Worm (Caenorhabditis elegans) whole organism, young adult: Measurements from ENCODE around the gene set-20.

ENCODE experiments used
- B0261.1 ChIP-seq: sonication (generic microtip); optimal IDR thresholded peaks from 2 replicates; lab custom pipeline; 2016; ENCODE audit warnings: mild to moderate bottlenecking, missing genetic modification characterization, moderate library complexity, missing compliant biosample characterization
- F23B12.7 ChIP-seq: sonication (generic microtip); optimal IDR thresholded peaks from 2 replicates; lab custom pipeline; 2017; ENCODE audit warnings: missing genetic modification characterization, mild to moderate bottlenecking, missing compliant biosample characterization, antibody characterized with exemption, moderate library complexity; ENCODE audit not compliant: insufficient read depth
- F55B11.4 ChIP-seq: sonication (generic microtip); optimal IDR thresholded peaks from 2 replicates; lab custom pipeline; 2016; ENCODE audit warnings: missing compliant biosample characterization, missing genetic modification characterization, borderline replicate concordance; ENCODE audit not compliant: insufficient read depth
- F57A8.1 ChIP-seq: fragments of 200-800 bp; sonication (Bioruptor generic); optimal IDR thresholded peaks from 2 replicates; lab custom pipeline; 2018; ENCODE audit warnings: mild to moderate bottlenecking, missing genetic modification characterization, moderate library complexity, missing compliant biosample characterization
- K12H6.12 ChIP-seq: fragments of 200-800 bp; sonication (Bioruptor generic); optimal IDR thresholded peaks from 2 replicates; lab custom pipeline; 2018; ENCODE audit warnings: mild to moderate bottlenecking, missing genetic modification characterization, missing compliant biosample characterization
- T26A5.8 ChIP-seq: sonication (generic microtip); optimal IDR thresholded peaks from 2 replicates; lab custom pipeline; 2016; ENCODE audit warnings: missing genetic modification characterization, missing compliant biosample characterization
- Y79H2A.3 ChIP-seq: fragments of 200-800 bp; sonication (Bioruptor generic); conservative IDR thresholded peaks from 2 replicates; pipeline ENCODE4 v1.3.6; 2022; ENCODE audit warnings: missing genetic modification reagents, missing genetic modification characterization, missing compliant biosample characterization
- ZK185.1 ChIP-seq: sonication (generic microtip); optimal IDR thresholded peaks from 2 replicates; lab custom pipeline; 2016; ENCODE audit warnings: mild to moderate bottlenecking, missing genetic modification characterization, missing compliant biosample characterization; ENCODE audit not compliant: poor library complexity, severe bottlenecking
- akir-1 ChIP-seq: fragments of 200-800 bp; sonication (Bioruptor generic); optimal IDR thresholded peaks from 2 replicates; lab custom pipeline; 2018; ENCODE audit warnings: mild to moderate bottlenecking, missing genetic modification characterization, moderate library complexity, missing compliant biosample characterization
- ama-1 ChIP-seq, 3 experiments: fragments of 150-350 bp in 1 of 3; sonication (generic microtip) in 2 of 3; optimal IDR thresholded peaks; 2 replicates each; lab custom pipeline; 2014 to 2018; ENCODE audit warnings: missing biosample characterization in 2 of 3, missing genetic modification characterization in 2 of 3, missing genetic modification reagents in 2 of 3
- aptf-3 ChIP-seq: fragments of 200-800 bp; sonication (Bioruptor generic); IDR thresholded peaks from 2 replicates; pipeline ENCODE4 v1.3.6; 2022; ENCODE audit warnings: missing genetic modification characterization, missing compliant biosample characterization
- atf-7 ChIP-seq: sonication (generic microtip); optimal IDR thresholded peaks from 2 replicates; lab custom pipeline; 2017; ENCODE audit warnings: mild to moderate bottlenecking, missing genetic modification characterization, missing compliant biosample characterization
- athp-1 ChIP-seq: sonication (generic microtip); optimal IDR thresholded peaks from 2 replicates; lab custom pipeline; 2017; ENCODE audit warnings: mild to moderate bottlenecking, missing genetic modification characterization, missing compliant biosample characterization
- attf-6 ChIP-seq: fragments of 200-800 bp; sonication (Bioruptor generic); IDR thresholded peaks from 2 replicates; pipeline ENCODE4 v1.3.6; 2022; ENCODE audit warnings: missing genetic modification reagents, missing genetic modification characterization, missing compliant biosample characterization
- bed-2 ChIP-seq: fragments of 200-800 bp; sonication (Bioruptor generic); IDR thresholded peaks from 2 replicates; pipeline ENCODE4 v1.3.6; 2022; ENCODE audit warnings: missing genetic modification reagents, missing genetic modification characterization, missing compliant biosample characterization
- ceh-40 ChIP-seq: fragments of 200-800 bp; sonication (Bioruptor generic); IDR thresholded peaks from 2 replicates; pipeline ENCODE4 v1.3.6; 2022; ENCODE audit warnings: missing genetic modification characterization, missing compliant biosample characterization
- ceh-91 ChIP-seq: fragments of 200-800 bp; sonication (Bioruptor generic); IDR thresholded peaks from 2 replicates; pipeline ENCODE4 v1.3.6; 2022; ENCODE audit warnings: missing genetic modification reagents, missing genetic modification characterization, missing compliant biosample characterization
- chd-7 ChIP-seq: sonication (generic microtip); optimal IDR thresholded peaks from 2 replicates; lab custom pipeline; 2016; ENCODE audit warnings: mild to moderate bottlenecking, missing genetic modification characterization, moderate library complexity, missing compliant biosample characterization
- dpff-1 ChIP-seq: sonication (generic microtip); optimal IDR thresholded peaks from 2 replicates; lab custom pipeline; 2017; ENCODE audit warnings: mild to moderate bottlenecking, missing genetic modification characterization, missing compliant biosample characterization
- hlh-26 ChIP-seq: fragments of 200-800 bp; sonication (Bioruptor generic); conservative IDR thresholded peaks from 2 replicates; pipeline ENCODE4 v1.3.6; 2022; ENCODE audit warnings: missing genetic modification reagents, missing genetic modification characterization, missing compliant biosample characterization
- hmg-1.2 ChIP-seq: fragments of 200-800 bp; sonication (Bioruptor generic); IDR thresholded peaks from 2 replicates; pipeline ENCODE4 v1.3.6; 2022; ENCODE audit warnings: missing genetic modification reagents, missing genetic modification characterization, missing compliant biosample characterization
- hmg-20 ChIP-seq: fragments of 200-800 bp; sonication (Bioruptor generic); IDR thresholded peaks from 2 replicates; pipeline ENCODE4 v1.3.6; 2022; ENCODE audit warnings: missing genetic modification reagents, missing genetic modification characterization, missing compliant biosample characterization
- hrde-1 ChIP-seq: sonication (generic microtip); optimal IDR thresholded peaks from 2 replicates; lab custom pipeline; 2016; ENCODE audit warnings: missing genetic modification characterization, mild to moderate bottlenecking, missing compliant biosample characterization, moderate library complexity, missing genotype, missing genetic modification reagents, borderline replicate concordance
- lag-1 ChIP-seq: fragments of 200-800 bp; sonication (Bioruptor generic); IDR thresholded peaks from 2 replicates; pipeline ENCODE4 v1.3.6; 2022; ENCODE audit warnings: missing genetic modification reagents, missing genetic modification characterization, missing compliant biosample characterization
- lin-54 ChIP-seq: fragments of 200-800 bp; sonication (Bioruptor generic); optimal IDR thresholded peaks from 2 replicates; lab custom pipeline; 2018; ENCODE audit warnings: mild to moderate bottlenecking, missing genetic modification characterization, missing compliant biosample characterization
- lsy-27 ChIP-seq: sonication (generic microtip); optimal IDR thresholded peaks from 2 replicates; lab custom pipeline; 2017; ENCODE audit warnings: missing genetic modification characterization, mild to moderate bottlenecking, missing compliant biosample characterization, antibody characterized with exemption, missing genotype, borderline replicate concordance; ENCODE audit not compliant: insufficient read depth
- madf-10 ChIP-seq: sonication (generic microtip); optimal IDR thresholded peaks from 2 replicates; lab custom pipeline; 2016; ENCODE audit warnings: mild to moderate bottlenecking, missing genetic modification characterization, missing compliant biosample characterization
- madf-3 ChIP-seq: fragments of 200-800 bp; sonication (Bioruptor generic); IDR thresholded peaks from 2 replicates; pipeline ENCODE4 v1.3.6; 2022; ENCODE audit warnings: missing genetic modification reagents, missing genetic modification characterization, missing compliant biosample characterization
- madf-8 ChIP-seq: fragments of 200-800 bp; sonication (Bioruptor generic); conservative IDR thresholded peaks from 2 replicates; pipeline ENCODE4 v1.3.6; 2022; ENCODE audit warnings: missing genetic modification reagents, missing genetic modification characterization, missing compliant biosample characterization
- nfya-1 ChIP-seq: sonication (generic microtip); optimal IDR thresholded peaks from 2 replicates; lab custom pipeline; 2017; ENCODE audit warnings: antibody characterized with exemption, missing compliant biosample characterization, missing genetic modification characterization, borderline replicate concordance; ENCODE audit not compliant: insufficient read depth
- nfya-2 ChIP-seq: fragments of 200-800 bp; sonication (Bioruptor generic); IDR thresholded peaks from 2 replicates; pipeline ENCODE4 v1.3.6; 2022; ENCODE audit warnings: missing genetic modification reagents, missing genetic modification characterization, missing compliant biosample characterization
- nhr-90 ChIP-seq: sonication (generic microtip); optimal IDR thresholded peaks from 2 replicates; lab custom pipeline; 2016; ENCODE audit warnings: missing genotype, mild to moderate bottlenecking, missing genetic modification characterization, missing compliant biosample characterization
- pbrm-1 ChIP-seq: fragments of 200-800 bp; sonication (Bioruptor generic); IDR thresholded peaks from 2 replicates; pipeline ENCODE4 v1.3.6; 2022; ENCODE audit warnings: missing genetic modification reagents, missing genetic modification characterization, missing compliant biosample characterization
- repo-1 ChIP-seq: sonication (generic microtip); optimal IDR thresholded peaks from 2 replicates; lab custom pipeline; 2017; ENCODE audit warnings: mild to moderate bottlenecking, missing genetic modification characterization, missing compliant biosample characterization
- rpc-1 ChIP-seq, 2 experiments: fragments of 150-350 bp in 1 of 2; sonication (generic microtip) in 1 of 2; optimal IDR thresholded peaks; 2 replicates each; lab custom pipeline; 2014 to 2018; ENCODE audit warnings: missing biosample characterization in 1 of 2, missing genetic modification characterization in 1 of 2, missing genetic modification reagents in 1 of 2, missing genotype in 1 of 2
- snpc-1.1 ChIP-seq: sonication (generic microtip); optimal IDR thresholded peaks from 2 replicates; lab custom pipeline; 2017; ENCODE audit warnings: missing genetic modification characterization, mild to moderate bottlenecking, missing compliant biosample characterization, antibody characterized with exemption, moderate library complexity, missing genotype, missing genetic modification reagents; ENCODE audit not compliant: insufficient read depth
- snpc-4 ChIP-seq, 5 experiments: fragments of 150-350 bp in 1 of 5; sonication (generic microtip) in 4 of 5; optimal IDR thresholded peaks; 2 replicates each; lab custom pipeline; 2014 to 2018; ENCODE audit warnings: missing genetic modification characterization in 5 of 5, missing biosample characterization in 3 of 5, antibody characterized with exemption in 2 of 5, mild to moderate bottlenecking in 2 of 5, missing compliant biosample characterization in 2 of 5, missing genotype in 2 of 5, moderate library complexity in 2 of 5, missing genetic modification reagents in 1 of 5
- somi-1 ChIP-seq: fragments of 200-800 bp; sonication (Bioruptor generic); optimal IDR thresholded peaks from 2 replicates; lab custom pipeline; 2018; ENCODE audit warnings: mild to moderate bottlenecking, missing genetic modification characterization, missing compliant biosample characterization
- zfh-2 ChIP-seq: fragments of 200-800 bp; sonication (Bioruptor generic); conservative IDR thresholded peaks from 2 replicates; pipeline ENCODE4 v1.3.6; 2022; ENCODE audit warnings: missing genetic modification reagents, missing genetic modification characterization, missing compliant biosample characterization
- zim-3 ChIP-seq: sonication (generic microtip); optimal IDR thresholded peaks from 2 replicates; lab custom pipeline; 2017; ENCODE audit warnings: mild to moderate bottlenecking, missing genetic modification characterization, moderate library complexity, missing compliant biosample characterization
- ztf-18 ChIP-seq: sonication (generic microtip); optimal IDR thresholded peaks from 2 replicates; lab custom pipeline; 2016; ENCODE audit warnings: missing genotype, mild to moderate bottlenecking, missing genetic modification characterization, missing compliant biosample characterization
- ztf-25 ChIP-seq: fragments of 200-800 bp; sonication (Bioruptor generic); IDR thresholded peaks from 2 replicates; pipeline ENCODE4 v1.3.6; 2022; ENCODE audit warnings: missing genetic modification reagents, missing genetic modification characterization, missing compliant biosample characterization
- ztf-26 ChIP-seq: sonication (generic microtip); optimal IDR thresholded peaks from 2 replicates; lab custom pipeline; 2017; ENCODE audit warnings: missing genetic modification characterization, missing compliant biosample characterization
- ztf-3 ChIP-seq: fragments of 200-800 bp; sonication (Bioruptor generic); optimal IDR thresholded peaks from 2 replicates; lab custom pipeline; 2018; ENCODE audit warnings: mild to moderate bottlenecking, missing genetic modification characterization, missing compliant biosample characterization

The set-20 gene

ce11 chrX:5733728-5734252, 47.8 kb upstream of the set-20 start, which contains the start of gene rgs-6:
TSS of gene rgs-6 (minus strand) at chrX:5733778.
- TF ChIP-seq B0261.1 (no peak), Y79H2A.3 (GFP tag; lab: Robert Waterston, UW) (no peak), hlh-26 (GFP tag; lab: Robert Waterston, UW) (no peak), attf-6 (GFP tag; lab: Robert Waterston, UW) (no peak), akir-1 (GFP tag; lab: Kevin White, UChicago) (no peak), lag-1 (no peak), athp-1 (tag; lab: Kevin White, UChicago) (no peak), hmg-20 (GFP tag; lab: Robert Waterston, UW) (no peak), madf-3 (GFP tag; lab: Robert Waterston, UW) (no peak), nhr-90 (no peak), rpc-1 (optimal IDR thresholded peaks at IDR 0.05; lab: Kevin White, UChicago) (no peak), rpc-1 (tag; optimal IDR thresholded peaks at IDR 0.05; lab: Kevin White, UChicago) (no peak), lin-54 (GFP tag; lab: Kevin White, UChicago) (no peak), snpc-4 (GFP tag; optimal IDR thresholded peaks at IDR 0.05; lab: Kevin White, UChicago) (no peak), snpc-4 (tag; optimal IDR thresholded peaks at IDR 0.05; lab: Kevin White, UChicago) (no peak), madf-8 (no peak), bed-2 (GFP tag; lab: Robert Waterston, UW) (no peak), chd-7 (tag; lab: Kevin White, UChicago) (no peak), ZK185.1 (tag; lab: Kevin White, UChicago) (no peak), atf-7 (tag; lab: Kevin White, UChicago) (no peak), nfya-2 (GFP tag; lab: Robert Waterston, UW) (no peak)

ce11 chrX:5728956-5729467, 43.1 kb upstream of the set-20 start:
- TF ChIP-seq pbrm-1 (GFP tag; lab: Robert Waterston, UW), result no peak
- TF ChIP-seq F23B12.7 (tag; lab: Kevin White, UChicago), result no peak
- TF ChIP-seq F57A8.1 (GFP tag; lab: Kevin White, UChicago), result no peak
- TF ChIP-seq snpc-1.1 (tag; lab: Kevin White, UChicago), result no peak
- no peak for TF ChIP-seq zim-3 (tag; lab: Kevin White, UChicago)
- peak; percentile 22 for TF ChIP-seq somi-1 (GFP tag; lab: Kevin White, UChicago)
- TF ChIP-seq akir-1 (GFP tag; lab: Kevin White, UChicago), result no peak
- no peak for TF ChIP-seq F55B11.4
- TF ChIP-seq aptf-3, result no peak
- TF ChIP-seq ama-1 (optimal IDR thresholded peaks at IDR 0.05; lab: Kevin White, UChicago), result no peak
- TF ChIP-seq ama-1 (GFP tag; optimal IDR thresholded peaks at IDR 0.05; lab: Kevin White, UChicago), result no peak
- no peak for TF ChIP-seq T26A5.8 (tag; lab: Kevin White, UChicago)
- peak; percentile 46 for TF ChIP-seq madf-10 (tag; lab: Kevin White, UChicago)
- TF ChIP-seq ceh-91 (GFP tag; lab: Robert Waterston, UW), result no peak
- TF ChIP-seq hmg-1.2 (GFP tag; lab: Robert Waterston, UW), result peak; percentile 19
- no peak for TF ChIP-seq nfya-1 (tag; lab: Kevin White, UChicago)
- TF ChIP-seq ztf-26 (tag; lab: Kevin White, UChicago), result no peak
- TF ChIP-seq zfh-2 (GFP tag; lab: Robert Waterston, UW), result peak; percentile 93
- TF ChIP-seq hmg-20 (GFP tag; lab: Robert Waterston, UW), result no peak
- TF ChIP-seq ceh-40 (GFP tag; lab: Robert Waterston, UW), result no peak
- TF ChIP-seq ztf-25, result no peak
- peak; percentile 65 for TF ChIP-seq chd-7 (tag; lab: Kevin White, UChicago)
- peak; percentile 4 for TF ChIP-seq atf-7 (tag; lab: Kevin White, UChicago)
- TF ChIP-seq nhr-90, result no peak
- peak; percentile 7 for TF ChIP-seq repo-1 (tag; lab: Kevin White, UChicago)
- TF ChIP-seq K12H6.12 (tag; lab: Kevin White, UChicago), result peak; percentile 76
- TF ChIP-seq B0261.1, result no peak
- TF ChIP-seq ztf-3 (GFP tag; lab: Kevin White, UChicago), result no peak
- TF ChIP-seq lsy-27 (tag; lab: Kevin White, UChicago), result no peak
- TF ChIP-seq dpff-1 (tag; lab: Kevin White, UChicago), result no peak
- peak; percentile 33 for TF ChIP-seq ztf-18
- no peak for TF ChIP-seq hrde-1 (tag; lab: Kevin White, UChicago)
